Fruit fly (Drosophila melanogaster) whole organism, embryonic: ENCODE data around the gene CG7058.
A peak's percentile ranks its signal among the peaks of the same experiment; 100 is the strongest.

Source experiments
- Atf3 ChIP-seq: fragments of 200-800 bp; sonication (Bioruptor generic); optimal IDR thresholded peaks from 3 replicates; lab custom pipeline; 2016; ENCODE audit warnings: missing biosample characterization, missing genetic modification characterization
- Bdp1 ChIP-seq: fragments of 200-800 bp; sonication (Bioruptor generic); optimal IDR thresholded peaks from 3 replicates; lab custom pipeline; 2016; ENCODE audit warnings: missing biosample characterization, missing genetic modification characterization
- BtbVII ChIP-seq: fragments of 200-800 bp; sonication (Bioruptor generic); optimal IDR thresholded peaks from 3 replicates; lab custom pipeline; 2017; ENCODE audit warnings: missing biosample characterization, mild to moderate bottlenecking, missing genetic modification characterization
- Bteb2 ChIP-seq: fragments of 200-800 bp; sonication (Bioruptor generic); optimal IDR thresholded peaks from 2 replicates; lab custom pipeline; 2016; ENCODE audit warnings: missing biosample characterization, missing genetic modification characterization
- C15 ChIP-seq: fragments of 200-800 bp; sonication (Bioruptor generic); IDR thresholded peaks from 3 replicates; pipeline ENCODE4 v1.3.6; 2022; ENCODE audit warnings: missing biosample characterization, missing genetic modification characterization
- CG11504 ChIP-seq: fragments of 200-800 bp; sonication (Bioruptor generic); optimal IDR thresholded peaks from 3 replicates; lab custom pipeline; 2019; ENCODE audit warnings: missing biosample characterization, mild to moderate bottlenecking, missing genetic modification characterization, moderate library complexity
- CG11695 ChIP-seq: fragments of 200-800 bp; sonication (Bioruptor generic); IDR thresholded peaks from 3 replicates; pipeline ENCODE4 v1.3.6; 2022; ENCODE audit warnings: missing biosample characterization, missing genetic modification characterization
- CG12659 ChIP-seq: fragments of 200-800 bp; sonication (Bioruptor generic); optimal IDR thresholded peaks from 3 replicates; lab custom pipeline; 2017; ENCODE audit warnings: mild to moderate bottlenecking, missing biosample characterization, missing genetic modification reagents, missing genetic modification characterization
- CG14014 ChIP-seq: fragments of 200-800 bp; sonication (Bioruptor generic); IDR thresholded peaks from 2 replicates; pipeline ENCODE4 v1.3.6; 2022; ENCODE audit warnings: missing biosample characterization, missing genetic modification characterization
- CG14050 ChIP-seq: fragments of 200-800 bp; sonication (Bioruptor generic); IDR thresholded peaks from 3 replicates; pipeline ENCODE4 v1.3.6; 2022; ENCODE audit warnings: missing biosample characterization, missing genetic modification characterization
- CG15601 ChIP-seq: fragments of 200-800 bp; sonication (Bioruptor generic); optimal IDR thresholded peaks from 3 replicates; lab custom pipeline; 2019; ENCODE audit warnings: missing biosample characterization, mild to moderate bottlenecking, missing genetic modification characterization, moderate library complexity
- CG17328 ChIP-seq: fragments of 200-800 bp; sonication (Bioruptor generic); IDR thresholded peaks from 2 replicates; pipeline ENCODE4 v1.3.6; 2022; ENCODE audit warnings: missing biosample characterization, missing genetic modification characterization
- CG1792 ChIP-seq: fragments of 200-800 bp; sonication (Bioruptor generic); optimal IDR thresholded peaks from 2 replicates; lab custom pipeline; 2016; ENCODE audit warnings: missing biosample characterization, missing genetic modification characterization
- CG31224 ChIP-seq: fragments of 200-800 bp; sonication (Bioruptor generic); IDR thresholded peaks from 2 replicates; pipeline ENCODE4 v1.3.6; 2022; ENCODE audit warnings: missing biosample characterization, missing genetic modification characterization
- CG3163 ChIP-seq: fragments of 200-800 bp; sonication (Bioruptor generic); optimal IDR thresholded peaks from 3 replicates; lab custom pipeline; 2016; ENCODE audit warnings: missing biosample characterization, missing genetic modification characterization
- CG34224 ChIP-seq: fragments of 200-800 bp; sonication (Bioruptor generic); IDR thresholded peaks from 3 replicates; pipeline ENCODE4 v1.3.6; 2022; ENCODE audit warnings: missing biosample characterization, missing genetic modification characterization; ENCODE audit not compliant: partially characterized antibody
- CG3726 ChIP-seq: fragments of 200-800 bp; sonication (Bioruptor generic); IDR thresholded peaks from 3 replicates; pipeline ENCODE4, ENCODE4 v1.3.6; 2022; ENCODE audit warnings: missing biosample characterization, missing genetic modification characterization
- CG3847 ChIP-seq: fragments of 200-800 bp; sonication (Bioruptor generic); IDR thresholded peaks from 2 replicates; pipeline ENCODE4 v1.3.6; 2022; ENCODE audit warnings: missing biosample characterization, missing genetic modification characterization
- CG4820 ChIP-seq: fragments of 200-800 bp; sonication (Bioruptor generic); optimal IDR thresholded peaks from 3 replicates; lab custom pipeline; 2016; ENCODE audit warnings: missing biosample characterization, missing genetic modification characterization
- CG6813 ChIP-seq: fragments of 200-800 bp; sonication (Bioruptor generic); optimal IDR thresholded peaks from 2 replicates; lab custom pipeline; 2017; ENCODE audit warnings: missing biosample characterization, missing genetic modification characterization, mild to moderate bottlenecking, moderate library complexity, missing genetic modification reagents
- CG8290 ChIP-seq, 3 experiments: fragments of 200-800 bp; sonication (Bioruptor generic); optimal IDR thresholded peaks; 2 replicates each; lab custom pipeline; 2016 to 2019; ENCODE audit warnings: missing biosample characterization in 3 of 3, missing genetic modification characterization in 3 of 3, mild to moderate bottlenecking in 2 of 3, moderate library complexity in 1 of 3
- CG9215 ChIP-seq: fragments of 200-800 bp; sonication (Bioruptor generic); IDR thresholded peaks from 2 replicates; pipeline ENCODE4 v1.3.6; 2022; ENCODE audit warnings: missing biosample characterization, missing genetic modification characterization
- CG9876 ChIP-seq: fragments of 200-800 bp; sonication (Bioruptor generic); optimal IDR thresholded peaks from 2 replicates; lab custom pipeline; 2016; ENCODE audit warnings: missing biosample characterization, missing genetic modification characterization
- Dref ChIP-seq: fragments of 200-800 bp; sonication (Bioruptor generic); IDR thresholded peaks from 2 replicates; pipeline ENCODE4 v1.3.6; 2022; ENCODE audit warnings: missing biosample characterization, missing genetic modification characterization
- Gug ChIP-seq: fragments of 200-800 bp; sonication (Bioruptor generic); IDR thresholded peaks from 4 replicates; pipeline ENCODE4 v1.3.6; 2022; ENCODE audit warnings: missing biosample characterization, missing genetic modification characterization
- H2.0 ChIP-seq: fragments of 200-800 bp; sonication (Bioruptor generic); IDR thresholded peaks from 2 replicates; pipeline ENCODE4 v1.3.6; 2022; ENCODE audit warnings: missing biosample characterization, missing genetic modification characterization
- HLH54F ChIP-seq: fragments of 200-800 bp; sonication (Bioruptor generic); optimal IDR thresholded peaks from 3 replicates; lab custom pipeline; 2016; ENCODE audit warnings: missing biosample characterization, missing genetic modification characterization
- HmgD ChIP-seq: fragments of 200-800 bp; sonication (Bioruptor generic); optimal IDR thresholded peaks from 3 replicates; lab custom pipeline; 2016; ENCODE audit warnings: missing biosample characterization, missing genetic modification characterization
- Hr78 ChIP-seq, 2 experiments: fragments of 200-800 bp in 1 of 2; fragments of >200 bp in 1 of 2; sonication (Bioruptor generic) in 1 of 2; optimal IDR thresholded peaks; 2 replicates each; lab custom pipeline; 2017 to 2019; ENCODE audit warnings: missing biosample characterization in 2 of 2, missing genetic modification characterization in 2 of 2, mild to moderate bottlenecking in 1 of 2, moderate library complexity in 1 of 2
- Jarid2 ChIP-seq: fragments of 200-800 bp; sonication (Bioruptor generic); optimal IDR thresholded peaks from 3 replicates; lab custom pipeline; 2017; ENCODE audit warnings: mild to moderate bottlenecking, missing biosample characterization, missing genetic modification reagents, missing genetic modification characterization
- Mad ChIP-seq: fragments of 200-800 bp; sonication (Bioruptor generic); optimal IDR thresholded peaks from 2 replicates; lab custom pipeline; 2016; ENCODE audit warnings: missing biosample characterization, missing genetic modification characterization
- NFAT ChIP-seq: fragments of 200-800 bp; sonication (Bioruptor generic); IDR thresholded peaks from 2 replicates; pipeline ENCODE4 v1.3.6; 2022; ENCODE audit warnings: missing biosample characterization, missing genetic modification characterization
- Rfx ChIP-seq: fragments of 200-800 bp; sonication (Bioruptor generic); IDR thresholded peaks from 2 replicates; pipeline ENCODE4 v1.3.6; 2022; ENCODE audit warnings: missing biosample characterization, missing genetic modification characterization
- Spps ChIP-seq: fragments of 200-800 bp; sonication (Bioruptor generic); optimal IDR thresholded peaks from 2 replicates; lab custom pipeline; 2018; ENCODE audit warnings: missing biosample characterization, mild to moderate bottlenecking, missing genetic modification characterization
- abd-A ChIP-seq: fragments of 200-800 bp; sonication (Bioruptor generic); optimal IDR thresholded peaks from 3 replicates; lab custom pipeline; 2019; ENCODE audit warnings: missing biosample characterization, mild to moderate bottlenecking, missing genetic modification characterization, moderate library complexity
- cato ChIP-seq: fragments of 200-800 bp; sonication (Bioruptor generic); optimal IDR thresholded peaks from 2 replicates; lab custom pipeline; 2016; ENCODE audit warnings: missing biosample characterization, missing genetic modification characterization, borderline replicate concordance
- dimm ChIP-seq: fragments of 200-800 bp; sonication (Bioruptor generic); IDR thresholded peaks from 2 replicates; pipeline ENCODE4 v1.3.6; 2022; ENCODE audit warnings: missing biosample characterization, missing genetic modification characterization
- en ChIP-seq: fragments of 200-800 bp; sonication (Bioruptor generic); optimal IDR thresholded peaks from 2 replicates; lab custom pipeline; 2016; ENCODE audit warnings: missing biosample characterization, missing genetic modification characterization
- gfzf ChIP-seq: fragments of 200-800 bp; sonication (Bioruptor generic); optimal IDR thresholded peaks from 2 replicates; lab custom pipeline; 2016; ENCODE audit warnings: missing biosample characterization, mild to moderate bottlenecking, missing genetic modification characterization, moderate library complexity
- grau ChIP-seq: fragments of 200-800 bp; optimal IDR thresholded peaks from 3 replicates; lab custom pipeline; 2019; ENCODE audit warnings: missing biosample characterization, mild to moderate bottlenecking, missing genetic modification characterization, moderate library complexity
- lola ChIP-seq, 3 experiments: fragments of >200 bp in 2 of 3; fragments of 200-800 bp in 1 of 3; sonication (Bioruptor generic) in 1 of 3; optimal IDR thresholded peaks; 2 replicates each; lab custom pipeline; 2017 to 2019; ENCODE audit warnings: missing biosample characterization in 3 of 3, missing genetic modification characterization in 3 of 3, mild to moderate bottlenecking in 1 of 3, moderate library complexity in 1 of 3
- nerfin-1 ChIP-seq: fragments of 200-800 bp; sonication (Bioruptor generic); optimal IDR thresholded peaks from 3 replicates; lab custom pipeline; 2019; ENCODE audit warnings: missing biosample characterization, mild to moderate bottlenecking, missing genetic modification characterization, moderate library complexity
- pb ChIP-seq: fragments of 200-800 bp; sonication (Bioruptor generic); optimal IDR thresholded peaks from 3 replicates; lab custom pipeline; 2016; ENCODE audit warnings: missing biosample characterization, missing genetic modification characterization
- peb ChIP-seq: fragments of 200-800 bp; sonication (Bioruptor generic); IDR thresholded peaks from 2 replicates; pipeline ENCODE4 v1.3.6; 2022; ENCODE audit warnings: missing biosample characterization, missing genetic modification characterization
- rib ChIP-seq: fragments of 200-800 bp; sonication (Bioruptor generic); IDR thresholded peaks from 2 replicates; pipeline ENCODE4 v1.3.6; 2022; ENCODE audit warnings: missing biosample characterization, missing genetic modification characterization
- ro ChIP-seq: fragments of 200-800 bp; sonication (Bioruptor generic); IDR thresholded peaks from 2 replicates; pipeline ENCODE4 v1.3.6; 2022; ENCODE audit warnings: missing biosample characterization, missing genetic modification characterization
- scrt ChIP-seq: fragments of 200-800 bp; sonication (Bioruptor generic); optimal IDR thresholded peaks from 2 replicates; lab custom pipeline; 2018; ENCODE audit warnings: missing biosample characterization, mild to moderate bottlenecking, missing genetic modification characterization, moderate library complexity
- ssp ChIP-seq: fragments of 200-800 bp; sonication (Bioruptor generic); IDR thresholded peaks from 2 replicates; pipeline ENCODE4 v1.3.6; 2022; ENCODE audit warnings: missing biosample characterization, missing genetic modification characterization
- stc ChIP-seq: fragments of 200-800 bp; sonication (Bioruptor generic); IDR thresholded peaks from 2 replicates; pipeline ENCODE4 v1.3.6; 2022; ENCODE audit warnings: missing biosample characterization, missing genetic modification characterization
- tin ChIP-seq: fragments of 200-800 bp; sonication (Bioruptor generic); optimal IDR thresholded peaks from 3 replicates; lab custom pipeline; 2016; ENCODE audit warnings: missing biosample characterization, missing genetic modification characterization
- tup ChIP-seq: fragments of 200-800 bp; sonication (Bioruptor generic); optimal IDR thresholded peaks from 2 replicates; lab custom pipeline; 2016; ENCODE audit warnings: missing biosample characterization, mild to moderate bottlenecking, missing genetic modification characterization, moderate library complexity
- vvl ChIP-seq: fragments of 200-800 bp; sonication (Bioruptor generic); IDR thresholded peaks from 2 replicates; pipeline ENCODE4 v1.3.6; 2022; ENCODE audit warnings: missing biosample characterization, missing genetic modification characterization

The CG7058 gene

DNA sequence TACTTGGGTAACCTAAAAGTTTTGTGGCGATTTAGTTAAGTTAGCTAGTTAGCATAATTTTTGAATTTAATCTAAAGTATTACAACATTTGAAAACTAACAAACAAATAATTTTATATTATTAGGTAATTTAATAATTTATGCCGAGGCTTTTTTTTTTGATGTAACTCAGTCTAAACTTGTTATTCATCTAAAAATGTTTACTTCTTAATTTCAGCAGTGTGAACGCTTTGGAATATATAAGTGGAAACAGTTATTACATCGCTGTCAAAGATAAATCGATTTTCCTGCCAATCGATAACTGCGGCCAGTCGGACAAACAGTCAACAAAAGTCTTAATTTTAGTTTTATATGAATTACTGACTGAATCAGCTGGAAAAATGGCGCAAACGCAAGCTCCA is 51.4 kb downstream of the CG7058 start, which contains the start of gene Usp39 (continued):
- TF ChIP-seq Bdp1 (GFP tag; lab: Kevin White, UChicago) (no peak), Mad (GFP tag; lab: Kevin White, UChicago) (no peak), tup (GFP tag; lab: Kevin White, UChicago) (no peak), dimm (GFP tag; lab: Robert Waterston, UW) (no peak), Spps (no peak), CG9876 (GFP tag; lab: Kevin White, UChicago) (no peak), Gug (no peak), peb (GFP tag; lab: Robert Waterston, UW) (no peak), CG3163 (GFP tag; lab: Kevin White, UChicago) (no peak), CG31224 (GFP tag; lab: Robert Waterston, UW) (no peak), Rfx (GFP tag; lab: Robert Waterston, UW) (peak; percentile 57), CG9215 (no peak), CG11504 (tag; lab: Kevin White, UChicago) (no peak), NFAT (0 out of 2 replicates have a peak, but pooled peaks have one; percentile 14), CG8290 (GFP tag; optimal IDR thresholded peaks at IDR 0.05; lab: Kevin White, UChicago) (no peak), CG8290 (tag; optimal IDR thresholded peaks at IDR 0.05; lab: Kevin White, UChicago) (no peak), nerfin-1 (tag; lab: Kevin White, UChicago) (no peak), H2.0 (no peak), grau (tag; lab: Kevin White, UChicago) (peak; percentile 33), BtbVII (GFP tag; lab: Kevin White, UChicago) (no peak), Atf3 (GFP tag; lab: Kevin White, UChicago) (no peak), Bteb2 (GFP tag; lab: Kevin White, UChicago) (no peak), vvl (GFP tag; lab: Robert Waterston, UW) (no peak), Hr78 (GFP tag; optimal IDR thresholded peaks at IDR 0.05; lab: Kevin White, UChicago) (no peak), CG11695 (GFP tag; lab: Robert Waterston, UW) (no peak), tin (no peak), CG14014 (GFP tag; lab: Robert Waterston, UW) (no peak), HLH54F (GFP tag; lab: Kevin White, UChicago) (no peak), abd-A (no peak), HmgD (GFP tag; lab: Kevin White, UChicago) (no peak), Dref (GFP tag; lab: Robert Waterston, UW) (peak; percentile 80), CG1792 (no peak), CG14050 (no peak), stc (no peak), rib (no peak), ro (GFP tag; lab: Robert Waterston, UW) (no peak), CG15601 (tag; lab: Kevin White, UChicago) (no peak), en (GFP tag; lab: Kevin White, UChicago) (no peak), lola (GFP tag; optimal IDR thresholded peaks at IDR 0.05; lab: Kevin White, UChicago) (peak in 1 of 3 experiments; percentile 8), CG12659 (GFP tag; lab: Kevin White, UChicago) (peak; percentile 63), CG4820 (no peak), CG17328 (GFP tag; lab: Robert Waterston, UW) (no peak), CG34224 (GFP tag; lab: Robert Waterston, UW) (peak; percentile 56), pb (no peak), CG6813 (GFP tag; lab: Kevin White, UChicago) (no peak), scrt (GFP tag; lab: Kevin White, UChicago) (no peak), gfzf (GFP tag; lab: Kevin White, UChicago) (peak; percentile 15), CG3847 (GFP tag; lab: Robert Waterston, UW) (no peak), Jarid2 (no peak), CG3726 (GFP tag; lab: Robert Waterston, UW) (no peak), cato (GFP tag; lab: Kevin White, UChicago) (no peak), ssp (GFP tag; lab: Robert Waterston, UW) (peak; percentile 93), C15 (GFP tag; lab: Robert Waterston, UW) (no peak)
